Worm (Caenorhabditis elegans) whole organism, L4 larva: Measurements from ENCODE around the gene mam-6.

Experiments used
- F49E8.2 ChIP-seq: sonication (generic microtip); optimal IDR thresholded peaks from 2 replicates; lab custom pipeline; 2016; ENCODE audit warnings: missing compliant biosample characterization, mild to moderate bottlenecking, missing genetic modification characterization, borderline replicate concordance
- duxl-1 ChIP-seq: sonication (generic microtip); optimal IDR thresholded peaks from 2 replicates; lab custom pipeline; 2016; ENCODE audit warnings: mild to moderate bottlenecking, missing genetic modification characterization, moderate library complexity, missing compliant biosample characterization; ENCODE audit not compliant: poor library complexity
- egl-43 ChIP-seq: fragments of 200-800 bp; sonication (Bioruptor generic); IDR thresholded peaks from 2 replicates; pipeline ENCODE4 v1.3.6; 2022; ENCODE audit warnings: missing genetic modification reagents, missing genetic modification characterization, missing compliant biosample characterization
- fos-1 ChIP-seq: fragments of 150-350 bp; optimal IDR thresholded peaks from 2 replicates; lab custom pipeline; 2014; ENCODE audit warnings: missing biosample characterization, missing genetic modification characterization
- hlh-11 ChIP-seq: fragments of 200-800 bp; sonication (Bioruptor generic); optimal IDR thresholded peaks from 2 replicates; lab custom pipeline; 2018; ENCODE audit warnings: mild to moderate bottlenecking, missing genetic modification characterization, missing compliant biosample characterization
- lsy-2 ChIP-seq, 2 experiments: fragments of 150-350 bp in 1 of 2; sonication (generic microtip) in 1 of 2; optimal IDR thresholded peaks; 2 replicates each; lab custom pipeline; 2014 to 2017; ENCODE audit warnings: missing biosample characterization in 2 of 2, missing genetic modification characterization in 2 of 2
- nhr-76 ChIP-seq: fragments of 150-350 bp; optimal IDR thresholded peaks from 2 replicates; lab custom pipeline; 2014; ENCODE audit warnings: missing biosample characterization, missing genetic modification characterization
- nhr-77 ChIP-seq: fragments of 150-350 bp; optimal IDR thresholded peaks from 2 replicates; lab custom pipeline; 2014; ENCODE audit warnings: missing biosample characterization, missing genetic modification characterization
- pha-4 ChIP-seq, 2 experiments: fragments of 150-350 bp in 1 of 2; fragments of 200-800 bp in 1 of 2; sonication (Bioruptor generic) in 1 of 2; IDR thresholded peaks in 1 of 2; optimal IDR thresholded peaks in 1 of 2; 2 replicates each; pipeline versions ENCODE4 v1.3.6 to Lab custom; 2014 to 2022; ENCODE audit warnings: missing genetic modification characterization in 2 of 2, missing genetic modification reagents in 2 of 2, missing biosample characterization in 1 of 2, missing compliant biosample characterization in 1 of 2
- saeg-2 ChIP-seq: fragments of 200-800 bp; sonication (Bioruptor generic); IDR thresholded peaks from 2 replicates; pipeline ENCODE4 v1.3.6; 2022; ENCODE audit warnings: missing genetic modification reagents, missing genetic modification characterization, missing compliant biosample characterization
- snpc-4 ChIP-seq: fragments of 150-350 bp; optimal IDR thresholded peaks from 2 replicates; lab custom pipeline; 2014; ENCODE audit warnings: missing biosample characterization, missing genetic modification characterization
- spr-1 ChIP-seq: sonication (generic microtip); optimal IDR thresholded peaks from 2 replicates; lab custom pipeline; 2016; ENCODE audit warnings: mild to moderate bottlenecking, missing genetic modification characterization, missing compliant biosample characterization
- unc-62 ChIP-seq, 3 experiments: fragments of 150-350 bp in 1 of 3; sonication (generic microtip); optimal IDR thresholded peaks in 2 of 3; peaks in 1 of 3; 1 replicate in 1 of 3; 2 replicates in 2 of 3; lab custom pipeline; 2014 to 2017; ENCODE audit warnings: missing biosample characterization in 3 of 3, missing genetic modification characterization in 3 of 3, missing genetic modification reagents in 3 of 3, missing genotype in 1 of 3
- ztf-11 ChIP-seq: fragments of 150-350 bp; optimal IDR thresholded peaks from 2 replicates; lab custom pipeline; 2014; ENCODE audit warnings: missing biosample characterization, missing genetic modification characterization

DNA sequence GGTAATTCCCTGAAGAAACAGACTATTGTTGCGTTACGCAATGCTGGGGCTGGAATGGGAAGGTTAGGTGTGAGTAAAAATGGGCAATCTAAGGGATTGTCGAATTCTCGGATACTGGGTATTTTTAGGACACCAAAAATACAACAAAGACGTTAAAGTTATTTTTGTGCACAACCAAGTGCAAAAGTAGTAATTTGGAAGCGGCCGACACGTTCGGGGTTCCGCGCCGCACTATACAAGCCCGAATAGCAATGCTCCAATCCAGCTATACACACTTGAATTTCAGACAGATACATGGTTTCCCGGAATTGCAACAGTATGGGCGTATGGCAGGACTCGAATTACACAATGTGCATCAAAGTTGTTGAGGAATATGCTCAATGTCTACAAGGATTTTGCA, 41.1 kb downstream of the mam-6 start:
- TF ChIP-seq saeg-2 (GFP tag; lab: Robert Waterston, UW) (no peak), duxl-1 (tag; lab: Kevin White, UChicago) (no peak), spr-1 (tag; lab: Kevin White, UChicago) (no peak), nhr-77 (tag; lab: Kevin White, UChicago) (no peak), nhr-76 (tag; lab: Kevin White, UChicago) (no peak), unc-62 (GFP tag; optimal IDR thresholded peaks at IDR 0.05 in 1 of 2; lab: Kevin White, UChicago) (no peak), unc-62 (tag; optimal IDR thresholded peaks at IDR 0.05; lab: Kevin White, UChicago) (no peak), snpc-4 (no peak), lsy-2 (tag; optimal IDR thresholded peaks at IDR 0.05; lab: Kevin White, UChicago) (no peak), hlh-11 (tag; lab: Kevin White, UChicago) (no peak), pha-4 (GFP tag; IDR thresholded peaks at IDR 0.05; lab: Robert Waterston, UW) (no peak), pha-4 (tag; optimal IDR thresholded peaks at IDR 0.05; lab: Kevin White, UChicago) (no peak), ztf-11 (no peak), egl-43 (GFP tag; lab: Robert Waterston, UW) (no peak), fos-1 (tag; lab: Kevin White, UChicago) (no peak), F49E8.2 (tag; lab: Kevin White, UChicago) (no peak)
